Worm (Caenorhabditis elegans) whole organism, late embryonic: ENCODE results near the gene F40G12.4.

Experiments used
- C08G9.2 ChIP-seq: sonication (generic microtip); optimal IDR thresholded peaks from 2 replicates; lab custom pipeline; 2016; ENCODE audit warnings: mild to moderate bottlenecking, missing genetic modification characterization, moderate library complexity, missing compliant biosample characterization
- C38D4.7 ChIP-seq: fragments of 200-800 bp; sonication (Bioruptor generic); optimal IDR thresholded peaks from 2 replicates; lab custom pipeline; 2018; ENCODE audit warnings: mild to moderate bottlenecking, missing genetic modification characterization, moderate library complexity, missing compliant biosample characterization
- F13H6.1 ChIP-seq: sonication (generic microtip); optimal IDR thresholded peaks from 2 replicates; lab custom pipeline; 2016; ENCODE audit warnings: missing genetic modification characterization, missing compliant biosample characterization
- K02D7.2 ChIP-seq: sonication (generic microtip); optimal IDR thresholded peaks from 2 replicates; lab custom pipeline; 2017; ENCODE audit warnings: mild to moderate bottlenecking, missing genetic modification characterization, missing compliant biosample characterization
- T23F11.4 ChIP-seq: fragments of 200-800 bp; sonication (Bioruptor generic); optimal IDR thresholded peaks from 2 replicates; lab custom pipeline; 2018; ENCODE audit warnings: mild to moderate bottlenecking, missing genetic modification characterization, missing compliant biosample characterization
- Y22D7AL.16 ChIP-seq: sonication (generic microtip); optimal IDR thresholded peaks from 2 replicates; lab custom pipeline; 2016; ENCODE audit warnings: missing genetic modification characterization, missing compliant biosample characterization
- ceh-14 ChIP-seq: sonication (generic microtip); optimal IDR thresholded peaks from 2 replicates; lab custom pipeline; 2016; ENCODE audit warnings: missing genotype, missing genetic modification characterization, missing compliant biosample characterization
- ceh-18 ChIP-seq: sonication (generic microtip); optimal IDR thresholded peaks from 2 replicates; lab custom pipeline; 2016; ENCODE audit warnings: missing genetic modification characterization, missing compliant biosample characterization
- ceh-19 ChIP-seq: fragments of 200-800 bp; sonication (Bioruptor generic); optimal IDR thresholded peaks from 2 replicates; lab custom pipeline; 2018; ENCODE audit warnings: mild to moderate bottlenecking, missing genetic modification characterization, missing compliant biosample characterization
- ceh-22 ChIP-seq: sonication (generic microtip); optimal IDR thresholded peaks from 2 replicates; lab custom pipeline; 2017; ENCODE audit warnings: missing biosample characterization, missing genetic modification characterization
- ceh-24 ChIP-seq: sonication (generic microtip); optimal IDR thresholded peaks from 2 replicates; lab custom pipeline; 2016; ENCODE audit warnings: mild to moderate bottlenecking, missing genetic modification characterization, missing compliant biosample characterization
- ceh-6 ChIP-seq: fragments of 200-800 bp; sonication (Bioruptor generic); optimal IDR thresholded peaks from 2 replicates; lab custom pipeline; 2018; ENCODE audit warnings: mild to moderate bottlenecking, missing genetic modification characterization, missing compliant biosample characterization
- ceh-9 ChIP-seq: sonication (generic microtip); optimal IDR thresholded peaks from 2 replicates; lab custom pipeline; 2016; ENCODE audit warnings: mild to moderate bottlenecking, missing genetic modification characterization, inconsistent platforms, missing compliant biosample characterization
- dmd-4 ChIP-seq: sonication (generic microtip); optimal IDR thresholded peaks from 2 replicates; lab custom pipeline; 2016; ENCODE audit warnings: borderline replicate concordance, missing genetic modification characterization, missing compliant biosample characterization
- dve-1 ChIP-seq: sonication (generic microtip); optimal IDR thresholded peaks from 2 replicates; lab custom pipeline; 2017; ENCODE audit warnings: antibody characterized with exemption, mild to moderate bottlenecking, missing genetic modification characterization, missing compliant biosample characterization
- elt-2 ChIP-seq: sonication (generic microtip); optimal IDR thresholded peaks from 2 replicates; lab custom pipeline; 2016; ENCODE audit warnings: missing genetic modification reagents, missing genetic modification characterization, missing compliant biosample characterization
- elt-4 ChIP-seq: sonication (generic microtip); optimal IDR thresholded peaks from 2 replicates; lab custom pipeline; 2016; ENCODE audit warnings: missing genetic modification characterization, missing compliant biosample characterization
- eyg-1 ChIP-seq: sonication (generic microtip); optimal IDR thresholded peaks from 2 replicates; lab custom pipeline; 2016; ENCODE audit warnings: missing genotype, missing genetic modification characterization, missing compliant biosample characterization
- fkh-6 ChIP-seq: sonication (generic microtip); optimal IDR thresholded peaks from 2 replicates; lab custom pipeline; 2016; ENCODE audit warnings: missing genetic modification characterization, missing compliant biosample characterization
- hlh-15 ChIP-seq: sonication (generic microtip); optimal IDR thresholded peaks from 2 replicates; lab custom pipeline; 2016; ENCODE audit warnings: missing genetic modification characterization, missing compliant biosample characterization
- hlh-30 ChIP-seq: sonication (generic microtip); optimal IDR thresholded peaks from 2 replicates; lab custom pipeline; 2017; ENCODE audit warnings: antibody characterized with exemption, missing genetic modification characterization, missing compliant biosample characterization; ENCODE audit not compliant: insufficient read depth
- hlh-6 ChIP-seq: sonication (generic microtip); optimal IDR thresholded peaks from 2 replicates; lab custom pipeline; 2016; ENCODE audit warnings: missing genotype, missing genetic modification characterization, missing compliant biosample characterization
- hlh-8 ChIP-seq: sonication (generic microtip); optimal IDR thresholded peaks from 2 replicates; lab custom pipeline; 2016; ENCODE audit warnings: missing genotype, missing genetic modification characterization, missing compliant biosample characterization
- lim-6 ChIP-seq: sonication (generic microtip); optimal IDR thresholded peaks from 2 replicates; lab custom pipeline; 2016; ENCODE audit warnings: missing genetic modification characterization, missing compliant biosample characterization
- lin-11 ChIP-seq: fragments of 200-800 bp; sonication (Bioruptor generic); optimal IDR thresholded peaks from 2 replicates; lab custom pipeline; 2018; ENCODE audit warnings: mild to moderate bottlenecking, missing genetic modification characterization, missing compliant biosample characterization
- madf-2 ChIP-seq: sonication (generic microtip); optimal IDR thresholded peaks from 2 replicates; lab custom pipeline; 2017; ENCODE audit warnings: missing genetic modification characterization, missing compliant biosample characterization
- mec-3 ChIP-seq: sonication (generic microtip); optimal IDR thresholded peaks from 2 replicates; lab custom pipeline; 2016; ENCODE audit warnings: borderline replicate concordance, missing genetic modification characterization, missing compliant biosample characterization
- nhr-11 ChIP-seq: fragments of 150-350 bp; optimal IDR thresholded peaks from 2 replicates; lab custom pipeline; 2014; ENCODE audit warnings: missing biosample characterization, missing genetic modification characterization
- npax-4 ChIP-seq: sonication (generic microtip); optimal IDR thresholded peaks from 2 replicates; lab custom pipeline; 2016; ENCODE audit warnings: missing genetic modification characterization, missing compliant biosample characterization
- odd-2 ChIP-seq: sonication (generic microtip); optimal IDR thresholded peaks from 2 replicates; lab custom pipeline; 2017; ENCODE audit warnings: antibody characterized with exemption, mild to moderate bottlenecking, missing genetic modification characterization, missing compliant biosample characterization
- pag-3 ChIP-seq: sonication (generic microtip); optimal IDR thresholded peaks from 2 replicates; lab custom pipeline; 2016; ENCODE audit warnings: missing compliant biosample characterization, missing genetic modification characterization, borderline replicate concordance
- pat-9 ChIP-seq: fragments of 200-800 bp; sonication (Bioruptor generic); optimal IDR thresholded peaks from 2 replicates; lab custom pipeline; 2018; ENCODE audit warnings: mild to moderate bottlenecking, missing genetic modification characterization, moderate library complexity, missing compliant biosample characterization
- pax-1 ChIP-seq: fragments of 150-350 bp; optimal IDR thresholded peaks from 2 replicates; lab custom pipeline; 2014; ENCODE audit warnings: missing biosample characterization, missing genetic modification characterization
- pha-4 ChIP-seq: fragments of 150-350 bp; optimal IDR thresholded peaks from 2 replicates; lab custom pipeline; 2018; ENCODE audit warnings: missing biosample characterization, missing genetic modification reagents, missing genetic modification characterization
- ref-2 ChIP-seq: sonication (generic microtip); optimal IDR thresholded peaks from 2 replicates; lab custom pipeline; 2016; ENCODE audit warnings: missing genetic modification characterization, missing compliant biosample characterization
- rnt-1 ChIP-seq: sonication (generic microtip); optimal IDR thresholded peaks from 2 replicates; lab custom pipeline; 2016; ENCODE audit warnings: missing genetic modification characterization, missing compliant biosample characterization
- sdc-2 ChIP-seq: sonication (generic microtip); optimal IDR thresholded peaks from 2 replicates; lab custom pipeline; 2016; ENCODE audit warnings: missing genotype, missing genetic modification characterization, missing compliant biosample characterization
- sox-4 ChIP-seq: sonication (generic microtip); optimal IDR thresholded peaks from 2 replicates; lab custom pipeline; 2017; ENCODE audit warnings: mild to moderate bottlenecking, missing genetic modification characterization, inconsistent platforms, missing compliant biosample characterization
- syd-9 ChIP-seq: sonication (generic microtip); optimal IDR thresholded peaks from 2 replicates; lab custom pipeline; 2016; ENCODE audit warnings: mild to moderate bottlenecking, missing genetic modification characterization, moderate library complexity, missing compliant biosample characterization
- ttx-3 ChIP-seq: sonication (generic microtip); optimal IDR thresholded peaks from 2 replicates; lab custom pipeline; 2016; ENCODE audit warnings: missing genetic modification reagents, missing genetic modification characterization, missing compliant biosample characterization
- unc-3 ChIP-seq, 2 experiments: fragments of 200-800 bp in 1 of 2; sonication (Bioruptor generic) in 1 of 2; sonication (generic microtip) in 1 of 2; conservative IDR thresholded peaks in 1 of 2; optimal IDR thresholded peaks in 1 of 2; 2 replicates each; pipeline versions ENCODE4 v1.3.6 to Lab custom; 2016 to 2022; ENCODE audit warnings: missing compliant biosample characterization in 2 of 2, missing genetic modification characterization in 2 of 2, missing genetic modification reagents in 1 of 2
- unc-42 ChIP-seq: sonication (generic microtip); optimal IDR thresholded peaks from 2 replicates; lab custom pipeline; 2016; ENCODE audit warnings: missing genotype, missing genetic modification characterization, missing compliant biosample characterization
- unc-86 ChIP-seq: sonication (generic microtip); optimal IDR thresholded peaks from 2 replicates; lab custom pipeline; 2016; ENCODE audit warnings: missing genetic modification characterization, missing compliant biosample characterization
- zip-5 ChIP-seq: sonication (generic microtip); optimal IDR thresholded peaks from 2 replicates; lab custom pipeline; 2016; ENCODE audit warnings: missing genetic modification characterization, missing compliant biosample characterization
- ztf-16 ChIP-seq: sonication (generic microtip); optimal IDR thresholded peaks from 2 replicates; lab custom pipeline; 2017; ENCODE audit warnings: missing genetic modification characterization, missing compliant biosample characterization

The F40G12.4 gene

DNA sequence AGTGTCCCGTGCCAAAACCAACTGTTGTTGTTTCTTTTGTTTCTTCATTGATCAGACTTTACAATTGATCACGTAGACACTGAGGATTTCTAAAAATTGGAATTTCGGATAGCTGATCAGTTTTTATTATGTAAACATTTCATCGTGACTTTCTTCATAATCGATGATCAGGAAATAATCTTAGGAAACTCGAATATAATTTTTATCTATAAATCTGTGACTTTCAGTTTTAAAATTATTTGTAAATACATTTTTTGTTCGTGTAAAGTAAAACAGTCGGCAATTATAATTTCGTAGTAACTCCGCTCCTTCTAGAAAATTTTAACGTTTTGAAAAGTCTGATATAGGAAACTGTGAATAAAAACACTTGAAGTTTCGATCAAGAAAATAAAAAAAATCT is 2.2 kb upstream of the F40G12.4 start, which contains the start of gene F40G12.5:
Gene F40G12.5, minus strand, starts transcription at position 101 of the 400 bp plus-strand sequence.
- TF ChIP-seq pax-1 (tag; lab: Kevin White, UChicago) (no peak), ceh-19 (no peak), ceh-14 (tag; lab: Kevin White, UChicago) (no peak), elt-2 (tag; lab: Kevin White, UChicago) (no peak), hlh-15 (tag; lab: Kevin White, UChicago) (no peak), unc-86 (tag; lab: Kevin White, UChicago) (no peak), eyg-1 (no peak), lim-6 (tag; lab: Kevin White, UChicago) (no peak), npax-4 (no peak), fkh-6 (tag; lab: Kevin White, UChicago) (no peak), ttx-3 (tag; lab: Kevin White, UChicago) (no peak), unc-42 (no peak), nhr-11 (tag; lab: Kevin White, UChicago) (no peak), pag-3 (tag; lab: Kevin White, UChicago) (no peak), madf-2 (tag; lab: Kevin White, UChicago) (no peak), Y22D7AL.16 (tag; lab: Kevin White, UChicago) (no peak)

DNA sequence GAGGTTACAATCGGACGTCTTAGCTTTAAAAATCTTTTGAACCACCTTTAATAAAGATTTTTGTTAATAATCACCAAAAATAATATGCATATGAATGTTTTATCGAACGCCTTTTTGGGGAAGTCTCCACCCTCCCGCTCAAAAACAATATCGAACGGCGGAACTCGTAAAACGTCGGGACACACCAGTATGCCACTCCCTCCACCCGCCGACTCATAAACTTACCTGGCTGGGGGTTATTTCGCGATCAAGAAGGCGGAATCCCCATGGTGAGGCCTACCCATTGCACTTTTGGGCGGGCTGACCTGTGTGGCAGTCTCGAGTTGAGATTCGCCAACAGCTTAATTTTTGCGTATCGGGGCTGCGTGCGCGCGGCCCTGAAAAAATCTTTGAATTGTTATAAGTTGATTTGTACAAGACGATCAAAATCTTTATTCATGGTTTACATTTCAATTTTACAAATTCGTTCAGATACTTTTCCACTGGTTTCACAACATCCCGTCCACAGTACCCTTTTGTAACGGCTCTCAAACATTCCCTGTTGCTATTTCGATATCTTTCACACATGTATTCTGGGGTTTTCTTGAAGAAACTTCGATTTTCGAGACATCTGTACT is 1.1 kb downstream of the F40G12.4 start:
- no peak for TF ChIP-seq ref-2
- no peak for TF ChIP-seq K02D7.2 (tag; lab: Kevin White, UChicago)
- TF ChIP-seq ceh-9 (tag; lab: Kevin White, UChicago), result no peak
- TF ChIP-seq ceh-19, result no peak
- TF ChIP-seq, all 69 proteins: peak for 0

DNA sequence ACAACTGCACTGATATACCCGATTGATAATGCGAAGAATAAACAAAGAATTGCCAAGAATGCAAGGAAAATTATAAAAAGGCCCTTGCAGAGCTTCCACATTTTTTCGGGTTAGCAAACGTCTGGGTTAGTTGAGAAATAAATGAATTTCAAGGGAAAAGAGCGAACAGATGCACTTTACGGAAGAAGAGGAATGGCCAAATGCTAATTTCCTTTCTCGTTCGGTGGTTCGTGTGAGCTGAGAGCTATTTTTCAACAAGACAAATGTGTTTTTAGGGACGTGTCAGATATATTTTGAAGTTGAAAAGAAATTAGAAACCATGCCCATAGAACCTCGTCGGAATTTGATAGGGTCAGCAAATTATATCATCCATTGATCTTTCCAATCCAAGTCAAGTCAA is 7.7 kb downstream of the F40G12.4 start, which contains the start of gene F40G12.2:
Gene F40G12.2, minus strand, starts transcription at position 101 of the 400 bp plus-strand sequence.
- no peak for TF ChIP-seq elt-2 (tag; lab: Kevin White, UChicago)
- TF ChIP-seq T23F11.4 (GFP tag; lab: Kevin White, UChicago), result no peak
- TF ChIP-seq ceh-14 (tag; lab: Kevin White, UChicago), result no peak
- no peak for TF ChIP-seq sox-4 (tag; lab: Kevin White, UChicago)
- TF ChIP-seq F13H6.1 (tag; lab: Kevin White, UChicago), result no peak
- TF ChIP-seq ceh-6 (GFP tag; lab: Kevin White, UChicago), result no peak
- TF ChIP-seq hlh-8 (tag; lab: Kevin White, UChicago), result no peak
- TF ChIP-seq mec-3 (tag; lab: Kevin White, UChicago), result no peak
- no peak for TF ChIP-seq pha-4 (tag; lab: Kevin White, UChicago)
- no peak for TF ChIP-seq unc-42
- no peak for TF ChIP-seq unc-3 (GFP tag; conservative IDR thresholded peaks at IDR 0.05; lab: Robert Waterston, UW)
- no peak for TF ChIP-seq unc-3 (tag; optimal IDR thresholded peaks at IDR 0.05; lab: Kevin White, UChicago)
- TF ChIP-seq ceh-22 (tag; lab: Kevin White, UChicago), result no peak
- no peak for TF ChIP-seq syd-9 (tag; lab: Kevin White, UChicago)
- no peak for TF ChIP-seq ceh-24 (tag; lab: Kevin White, UChicago)
- no peak for TF ChIP-seq C38D4.7 (GFP tag; lab: Kevin White, UChicago)
- TF ChIP-seq ceh-18 (tag; lab: Kevin White, UChicago), result no peak
- no peak for TF ChIP-seq pat-9 (tag; lab: Kevin White, UChicago)
- TF ChIP-seq dmd-4 (tag; lab: Kevin White, UChicago), result no peak
- TF ChIP-seq dve-1 (tag; lab: Kevin White, UChicago), result no peak

ce11 chrV:14256813-14257212 is 11.7 kb downstream of the F40G12.4 start, which contains the start of gene sre-8:
TSS of gene sre-8 (plus strand) at chrV:14257113.
- TF ChIP-seq hlh-30 (tag; lab: Kevin White, UChicago), result no peak
- no peak for TF ChIP-seq elt-4
- TF ChIP-seq ztf-16, result no peak
- TF ChIP-seq odd-2, result no peak
- TF ChIP-seq sdc-2 (tag; lab: Kevin White, UChicago), result no peak
- no peak for TF ChIP-seq lin-11 (tag; lab: Kevin White, UChicago)
- no peak for TF ChIP-seq F13H6.1 (tag; lab: Kevin White, UChicago)
- TF ChIP-seq rnt-1 (tag; lab: Kevin White, UChicago), result no peak
- no peak for TF ChIP-seq C08G9.2 (tag; lab: Kevin White, UChicago)
- no peak for TF ChIP-seq dve-1 (tag; lab: Kevin White, UChicago)
- TF ChIP-seq zip-5 (tag; lab: Kevin White, UChicago), result no peak
- no peak for TF ChIP-seq hlh-6 (tag; lab: Kevin White, UChicago)
